Worm (Caenorhabditis elegans) whole organism, young adult: ENCODE results near the gene F58A6.1.

Experiments
- B0019.2 ChIP-seq: fragments of 200-800 bp; sonication (Bioruptor generic); conservative IDR thresholded peaks from 2 replicates; pipeline ENCODE4 v1.3.6; 2022; ENCODE audit warnings: missing genetic modification reagents, missing genetic modification characterization, missing compliant biosample characterization
- B0035.1 ChIP-seq: sonication (generic microtip); optimal IDR thresholded peaks from 2 replicates; lab custom pipeline; 2016; ENCODE audit warnings: missing genetic modification characterization, mild to moderate bottlenecking, missing compliant biosample characterization, missing genotype, missing genetic modification reagents
- F10E7.11 ChIP-seq: sonication (generic microtip); optimal IDR thresholded peaks from 2 replicates; lab custom pipeline; 2017; ENCODE audit warnings: mild to moderate bottlenecking, missing genetic modification characterization, moderate library complexity, missing compliant biosample characterization
- T07F8.4 ChIP-seq: sonication (generic microtip); optimal IDR thresholded peaks from 2 replicates; lab custom pipeline; 2016; ENCODE audit warnings: mild to moderate bottlenecking, missing genetic modification characterization, moderate library complexity, missing compliant biosample characterization
- Y53F4B.3 ChIP-seq: fragments of 200-800 bp; sonication (Bioruptor generic); IDR thresholded peaks from 2 replicates; pipeline ENCODE4 v1.3.6; 2022; ENCODE audit warnings: missing genetic modification reagents, missing genetic modification characterization, missing compliant biosample characterization
- Y56A3A.18 ChIP-seq: fragments of 200-800 bp; sonication (Bioruptor generic); IDR thresholded peaks from 2 replicates; pipeline ENCODE4 v1.3.6; 2022; ENCODE audit warnings: missing genetic modification reagents, missing genetic modification characterization, missing compliant biosample characterization
- Y95B8A.8 ChIP-seq: fragments of 200-800 bp; sonication (Bioruptor generic); IDR thresholded peaks from 2 replicates; pipeline ENCODE4 v1.3.6; 2022; ENCODE audit warnings: missing genetic modification reagents, missing genetic modification characterization, missing compliant biosample characterization
- attf-3 ChIP-seq: fragments of 200-800 bp; sonication (Bioruptor generic); conservative IDR thresholded peaks from 2 replicates; pipeline ENCODE4 v1.3.6; 2022; ENCODE audit warnings: missing genetic modification reagents, missing genetic modification characterization, missing compliant biosample characterization
- ccch-3 ChIP-seq: fragments of 200-800 bp; sonication (Bioruptor generic); optimal IDR thresholded peaks from 2 replicates; lab custom pipeline; 2018; ENCODE audit warnings: mild to moderate bottlenecking, missing genetic modification characterization, missing compliant biosample characterization
- ceh-100 ChIP-seq: fragments of 200-800 bp; sonication (Bioruptor generic); IDR thresholded peaks from 2 replicates; pipeline ENCODE4 v1.3.6; 2022; ENCODE audit warnings: missing genetic modification reagents, missing genetic modification characterization, missing compliant biosample characterization
- ceh-27 ChIP-seq: fragments of 200-800 bp; sonication (Bioruptor generic); optimal IDR thresholded peaks from 2 replicates; lab custom pipeline; 2018; ENCODE audit warnings: mild to moderate bottlenecking, missing genetic modification characterization, moderate library complexity, missing compliant biosample characterization
- ceh-79 ChIP-seq: sonication (generic microtip); optimal IDR thresholded peaks from 2 replicates; lab custom pipeline; 2017; ENCODE audit warnings: mild to moderate bottlenecking, missing genetic modification characterization, missing compliant biosample characterization
- ceh-91 ChIP-seq: fragments of 200-800 bp; sonication (Bioruptor generic); IDR thresholded peaks from 2 replicates; pipeline ENCODE4 v1.3.6; 2022; ENCODE audit warnings: missing genetic modification reagents, missing genetic modification characterization, missing compliant biosample characterization
- dpff-1 ChIP-seq: sonication (generic microtip); optimal IDR thresholded peaks from 2 replicates; lab custom pipeline; 2017; ENCODE audit warnings: mild to moderate bottlenecking, missing genetic modification characterization, missing compliant biosample characterization
- egl-44 ChIP-seq: fragments of 200-800 bp; sonication (Bioruptor generic); IDR thresholded peaks from 2 replicates; pipeline ENCODE4 v1.3.6; 2022; ENCODE audit warnings: missing genetic modification reagents, missing genetic modification characterization, missing compliant biosample characterization
- hlh-12 ChIP-seq: sonication (generic microtip); optimal IDR thresholded peaks from 2 replicates; lab custom pipeline; 2016; ENCODE audit warnings: missing genetic modification characterization, missing compliant biosample characterization
- hmg-1.2 ChIP-seq: fragments of 200-800 bp; sonication (Bioruptor generic); IDR thresholded peaks from 2 replicates; pipeline ENCODE4 v1.3.6; 2022; ENCODE audit warnings: missing genetic modification reagents, missing genetic modification characterization, missing compliant biosample characterization
- hmg-20 ChIP-seq: fragments of 200-800 bp; sonication (Bioruptor generic); IDR thresholded peaks from 2 replicates; pipeline ENCODE4 v1.3.6; 2022; ENCODE audit warnings: missing genetic modification reagents, missing genetic modification characterization, missing compliant biosample characterization
- let-526 ChIP-seq: fragments of 200-800 bp; sonication (Bioruptor generic); IDR thresholded peaks from 2 replicates; pipeline ENCODE4 v1.3.6; 2022; ENCODE audit warnings: missing genetic modification reagents, missing genetic modification characterization, missing compliant biosample characterization
- lin-54 ChIP-seq: fragments of 200-800 bp; sonication (Bioruptor generic); optimal IDR thresholded peaks from 2 replicates; lab custom pipeline; 2018; ENCODE audit warnings: mild to moderate bottlenecking, missing genetic modification characterization, missing compliant biosample characterization
- lir-1 ChIP-seq: fragments of 200-800 bp; sonication (Bioruptor generic); conservative IDR thresholded peaks from 2 replicates; pipeline ENCODE4 v1.3.6; 2022; ENCODE audit warnings: missing genetic modification reagents, missing genetic modification characterization, missing compliant biosample characterization
- lsy-27 ChIP-seq: sonication (generic microtip); optimal IDR thresholded peaks from 2 replicates; lab custom pipeline; 2017; ENCODE audit warnings: missing genetic modification characterization, mild to moderate bottlenecking, missing compliant biosample characterization, antibody characterized with exemption, missing genotype, borderline replicate concordance; ENCODE audit not compliant: insufficient read depth
- madf-8 ChIP-seq: fragments of 200-800 bp; sonication (Bioruptor generic); conservative IDR thresholded peaks from 2 replicates; pipeline ENCODE4 v1.3.6; 2022; ENCODE audit warnings: missing genetic modification reagents, missing genetic modification characterization, missing compliant biosample characterization
- mel-28 ChIP-seq: sonication (generic microtip); optimal IDR thresholded peaks from 2 replicates; lab custom pipeline; 2016; ENCODE audit warnings: borderline replicate concordance, mild to moderate bottlenecking, missing genetic modification characterization, missing compliant biosample characterization
- mxl-1 ChIP-seq: sonication (generic microtip); optimal IDR thresholded peaks from 2 replicates; lab custom pipeline; 2016; ENCODE audit warnings: missing genetic modification characterization, missing compliant biosample characterization
- nfya-2 ChIP-seq: fragments of 200-800 bp; sonication (Bioruptor generic); IDR thresholded peaks from 2 replicates; pipeline ENCODE4 v1.3.6; 2022; ENCODE audit warnings: missing genetic modification reagents, missing genetic modification characterization, missing compliant biosample characterization
- nfyb-1 ChIP-seq: fragments of 200-800 bp; sonication (Bioruptor generic); IDR thresholded peaks from 2 replicates; pipeline ENCODE4 v1.3.6; 2022; ENCODE audit warnings: missing genetic modification reagents, missing genetic modification characterization, missing compliant biosample characterization
- nhr-120 ChIP-seq: fragments of 200-800 bp; sonication (Bioruptor generic); IDR thresholded peaks from 2 replicates; pipeline ENCODE4 v1.3.6; 2022; ENCODE audit warnings: missing genetic modification characterization, missing compliant biosample characterization
- nhr-90 ChIP-seq: sonication (generic microtip); optimal IDR thresholded peaks from 2 replicates; lab custom pipeline; 2016; ENCODE audit warnings: missing genotype, mild to moderate bottlenecking, missing genetic modification characterization, missing compliant biosample characterization
- pha-4 ChIP-seq: fragments of 150-350 bp; sonication (generic microtip); optimal IDR thresholded peaks from 2 replicates; lab custom pipeline; 2014; ENCODE audit warnings: missing biosample characterization, missing genetic modification reagents, missing genetic modification characterization
- repo-1 ChIP-seq: sonication (generic microtip); optimal IDR thresholded peaks from 2 replicates; lab custom pipeline; 2017; ENCODE audit warnings: mild to moderate bottlenecking, missing genetic modification characterization, missing compliant biosample characterization
- unc-130 ChIP-seq: sonication (generic microtip); optimal IDR thresholded peaks from 2 replicates; lab custom pipeline; 2016; ENCODE audit warnings: missing genetic modification reagents, missing genetic modification characterization, missing compliant biosample characterization
- unc-62 ChIP-seq: fragments of 150-350 bp; optimal IDR thresholded peaks from 2 replicates; lab custom pipeline; 2014; ENCODE audit warnings: missing biosample characterization, missing genetic modification reagents, missing genetic modification characterization
- ztf-6 ChIP-seq: fragments of 200-800 bp; sonication (Bioruptor generic); IDR thresholded peaks from 2 replicates; pipeline ENCODE4 v1.3.6; 2022; ENCODE audit warnings: missing genetic modification reagents, missing genetic modification characterization, missing compliant biosample characterization

Gene F58A6.1

ce11 chrII:5120612-5121011, 22.1 kb upstream of the F58A6.1 start (continued):
- TF ChIP-seq mel-28 (tag; lab: Kevin White, UChicago) = no peak
- TF ChIP-seq Y95B8A.8 (GFP tag; lab: Robert Waterston, UW) = no peak
- no peak for TF ChIP-seq mxl-1
- TF ChIP-seq hmg-1.2 (GFP tag; lab: Robert Waterston, UW) = no peak
- no peak for TF ChIP-seq ceh-27
- no peak for TF ChIP-seq lsy-27 (tag; lab: Kevin White, UChicago)

ce11 chrII:5130081-5130480, 12.6 kb upstream of the F58A6.1 start, which contains the start of gene lgc-56:
TSS of gene lgc-56 (plus strand) at chrII:5130381.
- no peak for TF ChIP-seq ccch-3 (GFP tag; lab: Kevin White, UChicago)
- TF ChIP-seq repo-1 (tag; lab: Kevin White, UChicago) = no peak
- TF ChIP-seq hmg-20 (GFP tag; lab: Robert Waterston, UW) = no peak
- no peak for TF ChIP-seq lin-54 (GFP tag; lab: Kevin White, UChicago)
- no peak for TF ChIP-seq B0035.1 (tag; lab: Kevin White, UChicago)
- TF ChIP-seq nfyb-1 (GFP tag; lab: Robert Waterston, UW) = no peak
- no peak for TF ChIP-seq ceh-91 (GFP tag; lab: Robert Waterston, UW)
- no peak for TF ChIP-seq ceh-100 (GFP tag; lab: Robert Waterston, UW)
- TF ChIP-seq egl-44 = no peak
- TF ChIP-seq lsy-27 (tag; lab: Kevin White, UChicago) = no peak
- TF ChIP-seq lir-1 = no peak
- no peak for TF ChIP-seq dpff-1 (tag; lab: Kevin White, UChicago)
- TF ChIP-seq F10E7.11 = no peak
- TF ChIP-seq, all 124 proteins: peak for 0

- no peak for TF ChIP-seq nfya-2
- no peak for TF ChIP-seq B0019.2 (GFP tag; lab: Robert Waterston, UW)
- TF ChIP-seq mxl-1 = no peak
- TF ChIP-seq nhr-90 (tag; lab: Kevin White, UChicago) = no peak
Observed at ce11 chrII:5131800-5132199, 10.9 kb upstream of the F58A6.1 start.

DNA sequence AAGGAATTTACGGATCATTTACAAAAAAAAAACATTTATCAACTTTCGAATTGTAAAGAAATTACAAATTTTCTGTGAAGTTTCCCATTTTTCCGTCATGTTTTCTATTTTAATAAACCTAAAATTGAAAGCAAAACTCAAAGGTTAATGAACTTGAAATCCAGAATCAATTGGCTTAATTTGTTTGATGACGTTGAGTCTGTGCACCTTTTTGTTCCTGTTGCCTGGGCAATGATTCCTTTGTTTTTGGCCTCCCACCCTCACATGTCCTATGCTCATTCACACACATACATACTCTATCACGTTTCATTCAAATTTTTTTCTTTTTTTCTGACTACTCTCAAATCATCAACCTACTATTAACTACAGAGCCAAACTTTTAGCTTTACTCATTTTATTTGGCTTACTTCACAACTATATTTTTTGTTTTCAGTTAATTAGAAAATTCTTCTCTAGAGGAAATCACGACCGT, 6.4 kb upstream of the F58A6.1 start, which contains the start of gene F58A6.2:
Gene F58A6.2 (plus strand): TSS at position 422 of the 472 bp plus-strand sequence.
- TF ChIP-seq Y56A3A.18 (GFP tag; lab: Robert Waterston, UW) (no peak), mxl-1 (no peak), pha-4 (no peak), hlh-12 (tag; lab: Kevin White, UChicago) (no peak), F10E7.11 (no peak), ccch-3 (GFP tag; lab: Kevin White, UChicago) (no peak), unc-62 (GFP tag; lab: Kevin White, UChicago) (no peak), hmg-1.2 (GFP tag; lab: Robert Waterston, UW) (no peak), T07F8.4 (tag; lab: Kevin White, UChicago) (no peak), nhr-90 (tag; lab: Kevin White, UChicago) (no peak), ceh-79 (tag; lab: Kevin White, UChicago) (no peak), Y53F4B.3 (no peak), unc-130 (GFP tag; lab: Kevin White, UChicago) (no peak), madf-8 (no peak), nfya-2 (no peak), attf-3 (GFP tag; lab: Robert Waterston, UW) (no peak), nhr-120 (GFP tag; lab: Robert Waterston, UW) (no peak), let-526 (GFP tag; lab: Robert Waterston, UW) (no peak), ztf-6 (GFP tag; lab: Robert Waterston, UW) (no peak)
